Comparison of ENCODE assay signal across 2 fruit fly cellular contexts in the genomic region with DNA sequence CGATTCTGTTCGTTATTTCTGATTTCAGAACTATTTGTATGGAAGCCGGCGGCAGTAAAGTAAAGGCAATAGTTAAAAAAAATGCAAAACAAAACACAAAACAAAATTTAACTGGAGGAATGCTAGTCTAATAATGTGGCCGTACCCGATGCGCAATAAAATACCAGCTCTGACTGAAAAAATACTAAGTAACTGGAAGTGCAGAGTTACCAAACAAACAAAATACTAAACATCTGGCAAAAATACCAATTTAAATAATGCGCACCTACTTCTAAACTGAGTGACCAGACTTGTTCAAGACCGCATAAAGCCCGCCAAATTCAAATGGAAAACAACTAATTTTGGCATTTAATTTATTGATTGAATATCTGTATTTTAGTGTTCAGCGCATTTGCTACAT.
A peak's percentile ranks its signal among the peaks of the same experiment; 100 is the strongest.
TF ChIP-seq lines count a peak whose summit lies in the region.

TSS of gene Wee1 (minus strand) at position 175 of the 400 bp plus-strand sequence.

- no peak for TF ChIP-seq CTCF in whole organism, embryonic (GFP tag; optimal IDR thresholded peaks at IDR 0.05; lab: Kevin White, UChicago)

TF ChIP-seq in whole organism, adult, 20 proteins besides CTCF, POLR2A, EP300 and RAD21:
- no peak for TF ChIP-seq tj (GFP tag; optimal IDR thresholded peaks at IDR 0.05; lab: Kevin White, UChicago)
- no peak for TF ChIP-seq CG33017 (tag; optimal IDR thresholded peaks at IDR 0.05; lab: Kevin White, UChicago)
- TF ChIP-seq bab1 (GFP tag; optimal IDR thresholded peaks at IDR 0.05; lab: Kevin White, UChicago) = peak; percentile 60
- TF ChIP-seq pad (GFP tag; optimal IDR thresholded peaks at IDR 0.05; lab: Kevin White, UChicago) = no peak
- no peak for TF ChIP-seq CG5204 (GFP tag; optimal IDR thresholded peaks at IDR 0.05; lab: Kevin White, UChicago)
- peak; percentile 39 for TF ChIP-seq Mnt (GFP tag; optimal IDR thresholded peaks at IDR 0.05; lab: Kevin White, UChicago)
- TF ChIP-seq CG7045 (GFP tag; optimal IDR thresholded peaks at IDR 0.05; lab: Kevin White, UChicago) = no peak
- TF ChIP-seq CG14711 (tag; optimal IDR thresholded peaks at IDR 0.05; lab: Kevin White, UChicago) = peak; percentile 3
- TF ChIP-seq CG12768 (GFP tag; optimal IDR thresholded peaks at IDR 0.05; lab: Kevin White, UChicago) = no peak
- TF ChIP-seq CG7101 (tag; optimal IDR thresholded peaks at IDR 0.05; lab: Kevin White, UChicago) = peak; percentile 0
- TF ChIP-seq cic (GFP tag; optimal IDR thresholded peaks at IDR 0.05; lab: Kevin White, UChicago) = no peak
- no peak for TF ChIP-seq CG11617 (GFP tag; optimal IDR thresholded peaks at IDR 0.05; lab: Kevin White, UChicago)
- TF ChIP-seq CG1620 (GFP tag; optimal IDR thresholded peaks at IDR 0.05; lab: Kevin White, UChicago) = no peak
- no peak for TF ChIP-seq kay (GFP tag; lab: Kevin White, UChicago; ENCODE audit: borderline replicate concordance)
- no peak for TF ChIP-seq Crg-1 (GFP tag; optimal IDR thresholded peaks at IDR 0.05; lab: Kevin White, UChicago)
- no peak for TF ChIP-seq Clk (GFP tag; optimal IDR thresholded peaks at IDR 0.05; lab: Kevin White, UChicago)
- TF ChIP-seq toe (GFP tag; optimal IDR thresholded peaks at IDR 0.05; lab: Kevin White, UChicago) = no peak
- TF ChIP-seq Hr96 (GFP tag; optimal IDR thresholded peaks at IDR 0.05; lab: Kevin White, UChicago) = no peak
- no peak for TF ChIP-seq cnc (optimal IDR thresholded peaks at IDR 0.05; lab: Kevin White, UChicago)
- TF ChIP-seq ovo (GFP tag; optimal IDR thresholded peaks at IDR 0.05; lab: Kevin White, UChicago) = no peak
TF ChIP-seq in whole organism, adult: peak in this region for 4.

TF ChIP-seq in whole organism, embryonic, 481 proteins besides CTCF, POLR2A, EP300 and RAD21 (continues in another document):
- TF ChIP-seq CG12104 (GFP tag; optimal IDR thresholded peaks at IDR 0.05; lab: Kevin White, UChicago) (no peak), ems (GFP tag; optimal IDR thresholded peaks at IDR 0.05; lab: Kevin White, UChicago) (no peak), CG12155 (GFP tag; optimal IDR thresholded peaks at IDR 0.05; lab: Kevin White, UChicago) (no peak), klu (GFP tag; IDR thresholded peaks at IDR 0.05; lab: Robert Waterston, UW) (no peak), Hr3 (GFP tag; optimal IDR thresholded peaks at IDR 0.05; lab: Kevin White, UChicago) (no peak), CG6254 (GFP tag; optimal IDR thresholded peaks at IDR 0.05; lab: Kevin White, UChicago) (no peak), tgo (GFP tag; IDR thresholded peaks at IDR 0.05; lab: Robert Waterston, UW) (no peak), CG31224 (GFP tag; IDR thresholded peaks at IDR 0.05; lab: Robert Waterston, UW) (no peak), Aef1 (GFP tag; IDR thresholded peaks at IDR 0.05; lab: Robert Waterston, UW) (no peak), chinmo (GFP tag; IDR thresholded peaks at IDR 0.05; lab: Robert Waterston, UW; ENCODE audit: partially characterized antibody) (peak; percentile 63; the same call in 1 of the 4 replicates), Ets97D (GFP tag; optimal IDR thresholded peaks at IDR 0.05; lab: Kevin White, UChicago) (peak; percentile 55), E2f1 (GFP tag; IDR thresholded peaks at IDR 0.05; lab: Robert Waterston, UW) (no peak), fd64A (GFP tag; optimal IDR thresholded peaks at IDR 0.05; lab: Kevin White, UChicago) (no peak), E2f2 (GFP tag; IDR thresholded peaks at IDR 0.05; lab: Robert Waterston, UW) (peak; percentile 97), CG14710 (tag; optimal IDR thresholded peaks at IDR 0.05; lab: Kevin White, UChicago) (peak; percentile 58), H2.0 (GFP tag; IDR thresholded peaks at IDR 0.05; lab: Robert Waterston, UW) (no peak), Myb (GFP tag; optimal IDR thresholded peaks at IDR 0.05; lab: Kevin White, UChicago) (peak; percentile 60), Dp (GFP tag; optimal IDR thresholded peaks at IDR 0.05; lab: Kevin White, UChicago) (peak; percentile 95), Scr (GFP tag; IDR thresholded peaks at IDR 0.05; lab: Robert Waterston, UW; ENCODE audit: partially characterized antibody) (no peak), CG12236 (GFP tag; optimal IDR thresholded peaks at IDR 0.05; lab: Kevin White, UChicago) (no peak), CG11695 (GFP tag; IDR thresholded peaks at IDR 0.05; lab: Robert Waterston, UW) (no peak), Sry-β (GFP tag; optimal IDR thresholded peaks at IDR 0.05; lab: Kevin White, UChicago) (peak; percentile 48), NC2β (GFP tag; optimal IDR thresholded peaks at IDR 0.05; lab: Kevin White, UChicago) (peak; percentile 8), fu2 (GFP tag; optimal IDR thresholded peaks at IDR 0.05; lab: Kevin White, UChicago) (no peak), CG2116 (GFP tag; optimal IDR thresholded peaks at IDR 0.05; lab: Kevin White, UChicago) (peak; percentile 63), Hr78 (GFP tag; optimal IDR thresholded peaks at IDR 0.05; lab: Kevin White, UChicago) (no peak), CG1602 (GFP tag; optimal IDR thresholded peaks at IDR 0.05; lab: Kevin White, UChicago) (no peak), sob (GFP tag; IDR thresholded peaks at IDR 0.05; lab: Robert Waterston, UW) (no peak), CG4617 (GFP tag; optimal IDR thresholded peaks at IDR 0.05; lab: Kevin White, UChicago; ENCODE audit: borderline replicate concordance) (peak; percentile 78), CG9727 (GFP tag; optimal IDR thresholded peaks at IDR 0.05; lab: Kevin White, UChicago) (no peak), CG12391 (tag; optimal IDR thresholded peaks at IDR 0.05; lab: Kevin White, UChicago) (peak; percentile 39), Blimp-1 (GFP tag; optimal IDR thresholded peaks at IDR 0.05; lab: Kevin White, UChicago) (no peak), corto (GFP tag; optimal IDR thresholded peaks at IDR 0.05; lab: Kevin White, UChicago) (no peak), twi (tag; optimal IDR thresholded peaks at IDR 0.05; lab: Kevin White, UChicago) (no peak), CG2712 (tag; optimal IDR thresholded peaks at IDR 0.05; lab: Kevin White, UChicago) (peak; percentile 21), CG42726 (GFP tag; IDR thresholded peaks at IDR 0.05; lab: Robert Waterston, UW; ENCODE audit: partially characterized antibody) (no peak), Lpt (GFP tag; optimal IDR thresholded peaks at IDR 0.05; lab: Kevin White, UChicago) (no peak), tll (GFP tag; optimal IDR thresholded peaks at IDR 0.05; lab: Kevin White, UChicago) (no peak), vvl (GFP tag; IDR thresholded peaks at IDR 0.05; lab: Robert Waterston, UW) (no peak), dm (GFP tag; optimal IDR thresholded peaks at IDR 0.05; lab: Kevin White, UChicago) (peak; percentile 52), salm (tag; optimal IDR thresholded peaks at IDR 0.05; lab: Kevin White, UChicago) (no peak), CG10267 (tag; optimal IDR thresholded peaks at IDR 0.05; lab: Kevin White, UChicago) (peak; percentile 60), CG31365 (tag; optimal IDR thresholded peaks at IDR 0.05; lab: Kevin White, UChicago) (no peak), emc (GFP tag; optimal IDR thresholded peaks at IDR 0.05; lab: Kevin White, UChicago) (no peak), gem (tag; optimal IDR thresholded peaks at IDR 0.05; lab: Kevin White, UChicago) (no peak), CG12942 (GFP tag; optimal IDR thresholded peaks at IDR 0.05; lab: Kevin White, UChicago) (no peak), eyg (GFP tag; optimal IDR thresholded peaks at IDR 0.05; lab: Kevin White, UChicago) (no peak), h (optimal IDR thresholded peaks at IDR 0.05; lab: Kevin White, UChicago) (no peak), CG13287 (GFP tag; IDR thresholded peaks at IDR 0.05; lab: Robert Waterston, UW; ENCODE audit: partially characterized antibody) (peak; percentile 32; the same call in 1 of the 2 replicates), unc-4 (GFP tag; IDR thresholded peaks at IDR 0.05; lab: Robert Waterston, UW; ENCODE audit: partially characterized antibody) (peak; percentile 16; the same call in 1 of the 2 replicates), MESR4 (GFP tag; optimal IDR thresholded peaks at IDR 0.05; lab: Kevin White, UChicago) (peak; percentile 59), Sry-δ (GFP tag; optimal IDR thresholded peaks at IDR 0.05; lab: Kevin White, UChicago) (peak; percentile 41), knrl (GFP tag; IDR thresholded peaks at IDR 0.05; lab: Robert Waterston, UW; ENCODE audit: partially characterized antibody) (no peak), Pdp1 (GFP tag; optimal IDR thresholded peaks at IDR 0.05; lab: Kevin White, UChicago) (peak in 1 of 2 experiments; percentile 45), CG17385 (GFP tag; optimal IDR thresholded peaks at IDR 0.05; lab: Kevin White, UChicago) (no peak), CG17186 (GFP tag; optimal IDR thresholded peaks at IDR 0.05; lab: Kevin White, UChicago) (peak; percentile 65), repo (GFP tag; optimal IDR thresholded peaks at IDR 0.05; lab: Kevin White, UChicago) (no peak), Side (GFP tag; optimal IDR thresholded peaks at IDR 0.05; lab: Kevin White, UChicago) (no peak), cwo (GFP tag; optimal IDR thresholded peaks at IDR 0.05; lab: Kevin White, UChicago) (no peak), CG15073 (GFP tag; optimal IDR thresholded peaks at IDR 0.05; lab: Kevin White, UChicago) (no peak), HmgD (GFP tag; optimal IDR thresholded peaks at IDR 0.05; lab: Kevin White, UChicago) (no peak), CG3163 (GFP tag; optimal IDR thresholded peaks at IDR 0.05; lab: Kevin White, UChicago) (no peak), gfzf (GFP tag; optimal IDR thresholded peaks at IDR 0.05; lab: Kevin White, UChicago) (peak; percentile 98), nerfin-1 (tag; optimal IDR thresholded peaks at IDR 0.05; lab: Kevin White, UChicago) (peak; percentile 99), ftz-f1 (GFP tag; optimal IDR thresholded peaks at IDR 0.05; lab: Kevin White, UChicago) (no peak), BtbVII (GFP tag; optimal IDR thresholded peaks at IDR 0.05; lab: Kevin White, UChicago) (no peak), z (GFP tag; IDR thresholded peaks at IDR 0.05; lab: Robert Waterston, UW) (no peak), crp (GFP tag; optimal IDR thresholded peaks at IDR 0.05; lab: Kevin White, UChicago) (peak in 1 of 2 experiments; percentile 7), az2 (GFP tag; optimal IDR thresholded peaks at IDR 0.05; lab: Kevin White, UChicago) (no peak), en (GFP tag; optimal IDR thresholded peaks at IDR 0.05; lab: Kevin White, UChicago) (no peak)
